Worm (Caenorhabditis elegans) whole organism, L4/young adult: Measurements from ENCODE around the gene C01G10.5.

Experiments used
- dao-5 ChIP-seq: sonication (generic microtip); optimal IDR thresholded peaks from 2 replicates; lab custom pipeline; 2016; ENCODE audit warnings: missing genotype, missing genetic modification characterization, moderate library complexity, missing compliant biosample characterization
- him-1 ChIP-seq: sonication (generic microtip); optimal IDR thresholded peaks from 2 replicates; lab custom pipeline; 2016; ENCODE audit warnings: missing genotype, missing genetic modification reagents, missing genetic modification characterization, missing compliant biosample characterization

ce11 chrV:15090457-15090856 lies 1.1 kb upstream of the C01G10.5 start, which contains the start of gene C01G10.17:
- TF ChIP-seq him-1 (tag; lab: Kevin White, UChicago) = no peak
- TF ChIP-seq dao-5 (tag; lab: Kevin White, UChicago) = no peak
